Fruit fly (Drosophila melanogaster) ovary, adult (tissue): ENCODE results near the gene CG11262.

Experiments
- CG17801 ChIP-seq: fragments of 200-800 bp; optimal IDR thresholded peaks from 2 replicates; lab custom pipeline; 2019; ENCODE audit warnings: missing biosample characterization, mild to moderate bottlenecking, missing genetic modification characterization, moderate library complexity; ENCODE audit not compliant: partially characterized antibody

Gene CG11262

DNA sequence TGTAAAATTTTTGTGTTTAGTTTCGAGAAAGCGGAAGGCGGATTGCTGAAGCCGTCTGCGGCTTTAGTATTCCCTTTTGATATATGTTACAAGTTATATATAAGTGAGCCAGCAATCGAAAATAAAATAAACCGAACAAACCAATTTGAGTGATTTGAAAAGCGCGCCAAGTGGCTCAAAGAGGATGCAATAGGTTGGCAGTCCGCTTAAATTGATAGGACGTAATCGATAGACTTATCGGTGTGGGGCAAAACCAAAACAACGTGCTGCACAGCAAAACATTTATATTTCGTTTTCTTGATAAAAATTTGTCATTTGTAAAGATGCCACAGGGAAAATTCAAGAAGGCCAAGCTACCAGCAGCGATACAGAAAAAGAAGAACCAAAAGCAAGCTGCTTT lies 51.8 kb downstream of the CG11262 start, which contains the start of gene CG11279:
TSS of gene CG11279 (plus strand) at position 220 of the 400 bp plus-strand sequence.
- TF ChIP-seq CG17801 (GFP tag; lab: Kevin White, UChicago) = peak; percentile 16
